Worm (Caenorhabditis elegans) whole organism, L3 larva: Measurements from ENCODE around the gene C06H5.8.

Experiments used
- egl-5 ChIP-seq: fragments of 150-350 bp; optimal IDR thresholded peaks from 2 replicates; lab custom pipeline; 2017; ENCODE audit warnings: missing biosample characterization, missing genetic modification reagents, missing genetic modification characterization, inconsistent platforms
- elt-1 ChIP-seq: fragments of 150-350 bp; optimal IDR thresholded peaks from 2 replicates; lab custom pipeline; 2014; ENCODE audit warnings: missing biosample characterization, missing genetic modification characterization
- fos-1 ChIP-seq: fragments of 150-350 bp; optimal IDR thresholded peaks from 2 replicates; lab custom pipeline; 2014; ENCODE audit warnings: missing biosample characterization, missing genetic modification characterization
- ztf-11 ChIP-seq: fragments of 150-350 bp; optimal IDR thresholded peaks from 2 replicates; lab custom pipeline; 2014; ENCODE audit warnings: missing biosample characterization, missing genetic modification characterization

- no peak for TF ChIP-seq egl-5 (tag; lab: Kevin White, UChicago)
- TF ChIP-seq ztf-11 (tag; lab: Kevin White, UChicago), result no peak
- TF ChIP-seq elt-1 (tag; lab: Kevin White, UChicago), result no peak
- no peak for TF ChIP-seq fos-1 (tag; lab: Kevin White, UChicago)
Observed at ce11 chrV:17870569-17870968, 48.3 kb upstream of the C06H5.8 start, which contains the start of gene csn-1.
